Worm (Caenorhabditis elegans) whole organism, late embryonic: ENCODE data around the gene srg-58.

ENCODE experiments used
- C08G9.2 ChIP-seq: sonication (generic microtip); optimal IDR thresholded peaks from 2 replicates; lab custom pipeline; 2016; ENCODE audit warnings: mild to moderate bottlenecking, missing genetic modification characterization, moderate library complexity, missing compliant biosample characterization
- C38D4.7 ChIP-seq: fragments of 200-800 bp; sonication (Bioruptor generic); optimal IDR thresholded peaks from 2 replicates; lab custom pipeline; 2018; ENCODE audit warnings: mild to moderate bottlenecking, missing genetic modification characterization, moderate library complexity, missing compliant biosample characterization
- F13H6.1 ChIP-seq: sonication (generic microtip); optimal IDR thresholded peaks from 2 replicates; lab custom pipeline; 2016; ENCODE audit warnings: missing genetic modification characterization, missing compliant biosample characterization
- K02D7.2 ChIP-seq: sonication (generic microtip); optimal IDR thresholded peaks from 2 replicates; lab custom pipeline; 2017; ENCODE audit warnings: mild to moderate bottlenecking, missing genetic modification characterization, missing compliant biosample characterization
- K09A11.1 ChIP-seq: sonication (generic microtip); optimal IDR thresholded peaks from 2 replicates; lab custom pipeline; 2017; ENCODE audit warnings: antibody characterized with exemption, mild to moderate bottlenecking, missing genetic modification characterization, missing compliant biosample characterization; ENCODE audit not compliant: insufficient read depth
- ama-1 ChIP-seq: fragments of 150-350 bp; optimal IDR thresholded peaks from 2 replicates; lab custom pipeline; 2014
- ceh-14 ChIP-seq: sonication (generic microtip); optimal IDR thresholded peaks from 2 replicates; lab custom pipeline; 2016; ENCODE audit warnings: missing genotype, missing genetic modification characterization, missing compliant biosample characterization
- ceh-18 ChIP-seq: sonication (generic microtip); optimal IDR thresholded peaks from 2 replicates; lab custom pipeline; 2016; ENCODE audit warnings: missing genetic modification characterization, missing compliant biosample characterization
- ceh-19 ChIP-seq: fragments of 200-800 bp; sonication (Bioruptor generic); optimal IDR thresholded peaks from 2 replicates; lab custom pipeline; 2018; ENCODE audit warnings: mild to moderate bottlenecking, missing genetic modification characterization, missing compliant biosample characterization
- ceh-2 ChIP-seq: sonication (generic microtip); optimal IDR thresholded peaks from 2 replicates; lab custom pipeline; 2016; ENCODE audit warnings: missing genotype, missing genetic modification characterization, missing compliant biosample characterization
- ceh-24 ChIP-seq: sonication (generic microtip); optimal IDR thresholded peaks from 2 replicates; lab custom pipeline; 2016; ENCODE audit warnings: mild to moderate bottlenecking, missing genetic modification characterization, missing compliant biosample characterization
- ceh-30 ChIP-seq: fragments of 150-350 bp; optimal IDR thresholded peaks from 2 replicates; lab custom pipeline; 2014; ENCODE audit warnings: missing biosample characterization, missing genetic modification characterization
- ceh-31 ChIP-seq: sonication (generic microtip); optimal IDR thresholded peaks from 2 replicates; lab custom pipeline; 2016; ENCODE audit warnings: missing genetic modification characterization, missing compliant biosample characterization
- ceh-34 ChIP-seq: sonication (generic microtip); optimal IDR thresholded peaks from 2 replicates; lab custom pipeline; 2016; ENCODE audit warnings: mild to moderate bottlenecking, missing genetic modification characterization, missing compliant biosample characterization
- ceh-48 ChIP-seq: sonication (generic microtip); optimal IDR thresholded peaks from 2 replicates; lab custom pipeline; 2016; ENCODE audit warnings: missing genetic modification characterization, inconsistent platforms, missing compliant biosample characterization
- ceh-6 ChIP-seq: fragments of 200-800 bp; sonication (Bioruptor generic); optimal IDR thresholded peaks from 2 replicates; lab custom pipeline; 2018; ENCODE audit warnings: mild to moderate bottlenecking, missing genetic modification characterization, missing compliant biosample characterization
- ceh-9 ChIP-seq: sonication (generic microtip); optimal IDR thresholded peaks from 2 replicates; lab custom pipeline; 2016; ENCODE audit warnings: mild to moderate bottlenecking, missing genetic modification characterization, inconsistent platforms, missing compliant biosample characterization
- dve-1 ChIP-seq: sonication (generic microtip); optimal IDR thresholded peaks from 2 replicates; lab custom pipeline; 2017; ENCODE audit warnings: antibody characterized with exemption, mild to moderate bottlenecking, missing genetic modification characterization, missing compliant biosample characterization
- elt-2 ChIP-seq: sonication (generic microtip); optimal IDR thresholded peaks from 2 replicates; lab custom pipeline; 2016; ENCODE audit warnings: missing genetic modification reagents, missing genetic modification characterization, missing compliant biosample characterization
- elt-4 ChIP-seq: sonication (generic microtip); optimal IDR thresholded peaks from 2 replicates; lab custom pipeline; 2016; ENCODE audit warnings: missing genetic modification characterization, missing compliant biosample characterization
- gmeb-2 ChIP-seq: sonication (generic microtip); optimal IDR thresholded peaks from 2 replicates; lab custom pipeline; 2016; ENCODE audit warnings: missing genetic modification characterization, inconsistent platforms, missing compliant biosample characterization
- hlh-13 ChIP-seq: fragments of 200-800 bp; sonication (Bioruptor generic); optimal IDR thresholded peaks from 2 replicates; lab custom pipeline; 2018; ENCODE audit warnings: mild to moderate bottlenecking, missing genetic modification characterization, missing compliant biosample characterization
- hlh-15 ChIP-seq: sonication (generic microtip); optimal IDR thresholded peaks from 2 replicates; lab custom pipeline; 2016; ENCODE audit warnings: missing genetic modification characterization, missing compliant biosample characterization
- hlh-30 ChIP-seq: sonication (generic microtip); optimal IDR thresholded peaks from 2 replicates; lab custom pipeline; 2017; ENCODE audit warnings: antibody characterized with exemption, missing genetic modification characterization, missing compliant biosample characterization; ENCODE audit not compliant: insufficient read depth
- hlh-8 ChIP-seq: sonication (generic microtip); optimal IDR thresholded peaks from 2 replicates; lab custom pipeline; 2016; ENCODE audit warnings: missing genotype, missing genetic modification characterization, missing compliant biosample characterization
- lin-11 ChIP-seq: fragments of 200-800 bp; sonication (Bioruptor generic); optimal IDR thresholded peaks from 2 replicates; lab custom pipeline; 2018; ENCODE audit warnings: mild to moderate bottlenecking, missing genetic modification characterization, missing compliant biosample characterization
- mec-3 ChIP-seq: sonication (generic microtip); optimal IDR thresholded peaks from 2 replicates; lab custom pipeline; 2016; ENCODE audit warnings: borderline replicate concordance, missing genetic modification characterization, missing compliant biosample characterization
- nfya-1 ChIP-seq: sonication (generic microtip); optimal IDR thresholded peaks from 2 replicates; lab custom pipeline; 2017; ENCODE audit warnings: missing genetic modification characterization, mild to moderate bottlenecking, missing compliant biosample characterization, antibody characterized with exemption, moderate library complexity
- nhr-232 ChIP-seq: sonication (generic microtip); optimal IDR thresholded peaks from 2 replicates; lab custom pipeline; 2016; ENCODE audit warnings: missing genetic modification characterization, missing compliant biosample characterization
- npax-4 ChIP-seq: sonication (generic microtip); optimal IDR thresholded peaks from 2 replicates; lab custom pipeline; 2016; ENCODE audit warnings: missing genetic modification characterization, missing compliant biosample characterization
- pat-9 ChIP-seq: fragments of 200-800 bp; sonication (Bioruptor generic); optimal IDR thresholded peaks from 2 replicates; lab custom pipeline; 2018; ENCODE audit warnings: mild to moderate bottlenecking, missing genetic modification characterization, moderate library complexity, missing compliant biosample characterization
- pha-2 ChIP-seq: sonication (generic microtip); optimal IDR thresholded peaks from 2 replicates; lab custom pipeline; 2017; ENCODE audit warnings: mild to moderate bottlenecking, missing genetic modification characterization, missing compliant biosample characterization
- pha-4 ChIP-seq: fragments of 150-350 bp; optimal IDR thresholded peaks from 2 replicates; lab custom pipeline; 2018; ENCODE audit warnings: missing biosample characterization, missing genetic modification reagents, missing genetic modification characterization
- ref-2 ChIP-seq: sonication (generic microtip); optimal IDR thresholded peaks from 2 replicates; lab custom pipeline; 2016; ENCODE audit warnings: missing genetic modification characterization, missing compliant biosample characterization
- rnt-1 ChIP-seq: sonication (generic microtip); optimal IDR thresholded peaks from 2 replicates; lab custom pipeline; 2016; ENCODE audit warnings: missing genetic modification characterization, missing compliant biosample characterization
- sox-2 ChIP-seq: fragments of 200-800 bp; sonication (Bioruptor generic); IDR thresholded peaks from 2 replicates; pipeline ENCODE4 v1.3.6; 2022; ENCODE audit warnings: missing genetic modification reagents, missing genetic modification characterization, missing compliant biosample characterization
- syd-9 ChIP-seq: sonication (generic microtip); optimal IDR thresholded peaks from 2 replicates; lab custom pipeline; 2016; ENCODE audit warnings: mild to moderate bottlenecking, missing genetic modification characterization, moderate library complexity, missing compliant biosample characterization
- tbx-2 ChIP-seq: sonication (generic microtip); optimal IDR thresholded peaks from 2 replicates; lab custom pipeline; 2016; ENCODE audit warnings: missing genetic modification characterization, missing compliant biosample characterization
- unc-42 ChIP-seq: sonication (generic microtip); optimal IDR thresholded peaks from 2 replicates; lab custom pipeline; 2016; ENCODE audit warnings: missing genotype, missing genetic modification characterization, missing compliant biosample characterization
- unc-86 ChIP-seq: sonication (generic microtip); optimal IDR thresholded peaks from 2 replicates; lab custom pipeline; 2016; ENCODE audit warnings: missing genetic modification characterization, missing compliant biosample characterization
- ztf-16 ChIP-seq: sonication (generic microtip); optimal IDR thresholded peaks from 2 replicates; lab custom pipeline; 2017; ENCODE audit warnings: missing genetic modification characterization, missing compliant biosample characterization

srg-58 gene

ce11 chrV:2758437-2758836 lies 919 bp downstream of the srg-58 start:
- TF ChIP-seq K09A11.1 (no peak), syd-9 (tag; lab: Kevin White, UChicago) (no peak), ceh-31 (tag; lab: Kevin White, UChicago) (no peak), ceh-34 (tag; lab: Kevin White, UChicago) (no peak), ceh-9 (tag; lab: Kevin White, UChicago) (no peak), unc-42 (tag; lab: Kevin White, UChicago) (no peak), sox-2 (GFP tag; lab: Robert Waterston, UW) (no peak), pat-9 (tag; lab: Kevin White, UChicago) (no peak), ref-2 (tag; lab: Kevin White, UChicago) (no peak), ceh-6 (GFP tag; lab: Kevin White, UChicago) (no peak), C38D4.7 (GFP tag; lab: Kevin White, UChicago) (no peak), npax-4 (tag; lab: Kevin White, UChicago) (no peak), mec-3 (tag; lab: Kevin White, UChicago) (no peak), tbx-2 (tag; lab: Kevin White, UChicago) (no peak), pha-2 (tag; lab: Kevin White, UChicago) (no peak), ceh-48 (tag; lab: Kevin White, UChicago) (no peak), ceh-2 (tag; lab: Kevin White, UChicago) (no peak), ceh-19 (GFP tag; lab: Kevin White, UChicago) (no peak), nhr-232 (tag; lab: Kevin White, UChicago) (no peak)

ce11 chrV:2757226-2757893 lies 2.0 kb downstream of the srg-58 start, which contains the start of gene srx-28:
TSS of gene srx-28 (minus strand) at chrV:2757276.
- TF ChIP-seq lin-11: no peak
- TF ChIP-seq ceh-9 (tag; lab: Kevin White, UChicago): no peak
- TF ChIP-seq pha-4 (tag; lab: Kevin White, UChicago): no peak
- no peak for TF ChIP-seq unc-86 (tag; lab: Kevin White, UChicago)
- TF ChIP-seq ceh-34 (tag; lab: Kevin White, UChicago): no peak
- TF ChIP-seq ceh-48 (tag; lab: Kevin White, UChicago): no peak
- TF ChIP-seq ztf-16 (tag; lab: Kevin White, UChicago): no peak
- no peak for TF ChIP-seq mec-3 (tag; lab: Kevin White, UChicago)
- TF ChIP-seq ceh-18 (tag; lab: Kevin White, UChicago): no peak
- no peak for TF ChIP-seq ama-1 (lab: Kevin White, UChicago)
- no peak for TF ChIP-seq ceh-31 (tag; lab: Kevin White, UChicago)
- TF ChIP-seq K02D7.2 (tag; lab: Kevin White, UChicago): no peak
- TF ChIP-seq C08G9.2 (tag; lab: Kevin White, UChicago): no peak
- no peak for TF ChIP-seq F13H6.1 (tag; lab: Kevin White, UChicago)
- TF ChIP-seq elt-4 (tag; lab: Kevin White, UChicago): no peak
- TF ChIP-seq rnt-1 (tag; lab: Kevin White, UChicago): no peak
- no peak for TF ChIP-seq ceh-14 (tag; lab: Kevin White, UChicago)
- TF ChIP-seq ceh-30: no peak
- TF ChIP-seq, all 69 proteins: peak for 0

- TF ChIP-seq ceh-34 (tag; lab: Kevin White, UChicago) (no peak), hlh-8 (tag; lab: Kevin White, UChicago) (no peak), hlh-13 (GFP tag; lab: Kevin White, UChicago) (no peak), nfya-1 (tag; lab: Kevin White, UChicago) (no peak), hlh-15 (tag; lab: Kevin White, UChicago) (no peak), ceh-9 (tag; lab: Kevin White, UChicago) (no peak), dve-1 (no peak), gmeb-2 (tag; lab: Kevin White, UChicago) (no peak), ceh-24 (tag; lab: Kevin White, UChicago) (no peak), unc-86 (tag; lab: Kevin White, UChicago) (no peak), hlh-30 (tag; lab: Kevin White, UChicago) (no peak), elt-2 (tag; lab: Kevin White, UChicago) (no peak), unc-42 (tag; lab: Kevin White, UChicago) (no peak)
- TF ChIP-seq, all 69 proteins: peak for 0
These were observed 6.3 kb downstream of the srg-58 start, which contains the start of gene srx-26 for ce11 chrV:2753007-2753406. TSS of gene srx-26 (minus strand) at chrV:2753107.
